Worm (Caenorhabditis elegans) whole organism, L2 larva: ENCODE results near the gene phat-6.

Source experiments
- F13H6.1 ChIP-seq: sonication (generic microtip); optimal IDR thresholded peaks from 2 replicates; lab custom pipeline; 2016; ENCODE audit warnings: missing genetic modification characterization, missing compliant biosample characterization
- R02D3.7 ChIP-seq: fragments of 150-350 bp; optimal IDR thresholded peaks from 2 replicates; lab custom pipeline; 2014; ENCODE audit warnings: missing biosample characterization, missing genetic modification characterization
- Y55F3AM.14 ChIP-seq: fragments of 200-800 bp; sonication (Bioruptor generic); optimal IDR thresholded peaks from 2 replicates; lab custom pipeline; 2018; ENCODE audit warnings: mild to moderate bottlenecking, missing genetic modification characterization, missing compliant biosample characterization
- ZK546.5 ChIP-seq: sonication (generic microtip); optimal IDR thresholded peaks from 2 replicates; lab custom pipeline; 2017; ENCODE audit warnings: missing biosample characterization, missing genetic modification characterization
- alr-1 ChIP-seq: fragments of 150-350 bp; optimal IDR thresholded peaks from 2 replicates; lab custom pipeline; 2014; ENCODE audit warnings: missing biosample characterization, missing genetic modification characterization
- aly-2 ChIP-seq: fragments of 150-350 bp; optimal IDR thresholded peaks from 2 replicates; lab custom pipeline; 2014; ENCODE audit warnings: missing biosample characterization, missing genetic modification characterization
- ama-1 ChIP-seq: fragments of 150-350 bp; optimal IDR thresholded peaks from 2 replicates; lab custom pipeline; 2018; ENCODE audit warnings: inconsistent platforms
- ceh-16 ChIP-seq: fragments of 150-350 bp; optimal IDR thresholded peaks from 2 replicates; lab custom pipeline; 2014; ENCODE audit warnings: missing biosample characterization, missing genetic modification characterization
- crh-2 ChIP-seq: sonication (generic microtip); optimal IDR thresholded peaks from 2 replicates; lab custom pipeline; 2017; ENCODE audit warnings: missing biosample characterization, missing genetic modification characterization
- egl-27 ChIP-seq: sonication (generic microtip); optimal IDR thresholded peaks from 3 replicates; lab custom pipeline; 2017; ENCODE audit warnings: missing biosample characterization, missing genetic modification reagents, missing genetic modification characterization
- elt-1 ChIP-seq: fragments of 150-350 bp; optimal IDR thresholded peaks from 2 replicates; lab custom pipeline; 2014; ENCODE audit warnings: missing biosample characterization, missing genetic modification characterization
- gmeb-1 ChIP-seq: fragments of 150-350 bp; optimal IDR thresholded peaks from 2 replicates; lab custom pipeline; 2014; ENCODE audit warnings: missing biosample characterization, missing genetic modification characterization
- lin-11 ChIP-seq: fragments of 150-350 bp; sonication (generic microtip); optimal IDR thresholded peaks from 2 replicates; lab custom pipeline; 2014; ENCODE audit warnings: missing biosample characterization, missing genetic modification characterization, inconsistent platforms, mixed read lengths
- lin-13 ChIP-seq: fragments of 150-350 bp; optimal IDR thresholded peaks from 2 replicates; lab custom pipeline; 2014; ENCODE audit warnings: missing biosample characterization, missing genetic modification reagents, missing genetic modification characterization
- lin-39 ChIP-seq: fragments of 150-350 bp; optimal IDR thresholded peaks from 2 replicates; lab custom pipeline; 2014; ENCODE audit warnings: missing biosample characterization, missing genetic modification reagents, missing genetic modification characterization
- lsy-2 ChIP-seq, 2 experiments: fragments of 150-350 bp in 1 of 2; sonication (generic microtip) in 1 of 2; optimal IDR thresholded peaks; 2 replicates each; lab custom pipeline; 2014 to 2017; ENCODE audit warnings: missing biosample characterization in 2 of 2, missing genetic modification characterization in 2 of 2
- mab-5 ChIP-seq: fragments of 150-350 bp; optimal IDR thresholded peaks from 2 replicates; lab custom pipeline; 2014; ENCODE audit warnings: missing biosample characterization, missing genetic modification characterization
- mbf-1 ChIP-seq: sonication (generic microtip); optimal IDR thresholded peaks from 2 replicates; lab custom pipeline; 2017; ENCODE audit warnings: missing biosample characterization, missing genetic modification characterization
- nhr-10 ChIP-seq: sonication (generic microtip); optimal IDR thresholded peaks from 2 replicates; lab custom pipeline; 2017; ENCODE audit warnings: missing biosample characterization, missing genetic modification characterization
- nhr-11 ChIP-seq: fragments of 150-350 bp; optimal IDR thresholded peaks from 2 replicates; lab custom pipeline; 2014; ENCODE audit warnings: missing biosample characterization, missing genetic modification characterization
- nhr-12 ChIP-seq: fragments of 150-350 bp; optimal IDR thresholded peaks from 2 replicates; lab custom pipeline; 2014; ENCODE audit warnings: missing biosample characterization, missing genetic modification characterization
- nhr-21 ChIP-seq: fragments of 150-350 bp; optimal IDR thresholded peaks from 2 replicates; lab custom pipeline; 2014; ENCODE audit warnings: missing biosample characterization, missing genetic modification characterization
- nhr-23 ChIP-seq: fragments of 150-350 bp; optimal IDR thresholded peaks from 2 replicates; lab custom pipeline; 2014; ENCODE audit warnings: missing biosample characterization, missing genetic modification reagents, missing genetic modification characterization
- nhr-237 ChIP-seq: fragments of 150-350 bp; optimal IDR thresholded peaks from 2 replicates; lab custom pipeline; 2014; ENCODE audit warnings: missing biosample characterization, missing genetic modification characterization
- nhr-25 ChIP-seq: fragments of 150-350 bp; sonication (generic microtip); optimal IDR thresholded peaks from 3 replicates; lab custom pipeline; 2014; ENCODE audit warnings: missing biosample characterization, missing genetic modification characterization
- nhr-6 ChIP-seq: fragments of 150-350 bp; optimal IDR thresholded peaks from 2 replicates; lab custom pipeline; 2014; ENCODE audit warnings: missing biosample characterization, missing genetic modification characterization
- nhr-77 ChIP-seq: fragments of 150-350 bp; optimal IDR thresholded peaks from 2 replicates; lab custom pipeline; 2014; ENCODE audit warnings: missing biosample characterization, missing genetic modification characterization
- peb-1 ChIP-seq: fragments of 150-350 bp; optimal IDR thresholded peaks from 2 replicates; lab custom pipeline; 2014; ENCODE audit warnings: missing biosample characterization, missing genetic modification characterization
- sem-4 ChIP-seq: fragments of 150-350 bp; optimal IDR thresholded peaks from 2 replicates; lab custom pipeline; 2014; ENCODE audit warnings: missing biosample characterization, missing genetic modification reagents, missing genetic modification characterization
- skn-1 ChIP-seq: sonication (generic microtip); optimal IDR thresholded peaks from 2 replicates; lab custom pipeline; 2017; ENCODE audit warnings: missing biosample characterization, missing genetic modification characterization
- sma-3 ChIP-seq: sonication (generic microtip); optimal IDR thresholded peaks from 2 replicates; lab custom pipeline; 2016; ENCODE audit warnings: missing genetic modification reagents, missing genetic modification characterization, missing compliant biosample characterization
- sma-9 ChIP-seq, 2 experiments: fragments of 150-350 bp in 1 of 2; sonication (generic microtip) in 1 of 2; optimal IDR thresholded peaks; 2 replicates each; lab custom pipeline; 2014 to 2016; ENCODE audit warnings: missing genetic modification characterization in 2 of 2, mild to moderate bottlenecking in 1 of 2, missing biosample characterization in 1 of 2, missing compliant biosample characterization in 1 of 2, missing genetic modification reagents in 1 of 2, moderate library complexity in 1 of 2
- snpc-4 ChIP-seq: fragments of 150-350 bp; optimal IDR thresholded peaks from 2 replicates; lab custom pipeline; 2014; ENCODE audit warnings: missing biosample characterization, missing genetic modification characterization
- unc-39 ChIP-seq: fragments of 150-350 bp; optimal IDR thresholded peaks from 2 replicates; lab custom pipeline; 2014; ENCODE audit warnings: missing biosample characterization, missing genetic modification characterization
- unc-55 ChIP-seq: fragments of 150-350 bp; sonication (generic microtip); optimal IDR thresholded peaks from 3 replicates; lab custom pipeline; 2014; ENCODE audit warnings: missing biosample characterization, missing genetic modification reagents, missing genetic modification characterization
- unc-62 ChIP-seq: fragments of 150-350 bp; optimal IDR thresholded peaks from 2 replicates; lab custom pipeline; 2014; ENCODE audit warnings: missing biosample characterization, missing genetic modification reagents, missing genetic modification characterization
- zag-1 ChIP-seq: fragments of 150-350 bp; optimal IDR thresholded peaks from 2 replicates; lab custom pipeline; 2014; ENCODE audit warnings: missing biosample characterization, missing genetic modification characterization
- ztf-11 ChIP-seq: sonication (generic microtip); optimal IDR thresholded peaks from 2 replicates; lab custom pipeline; 2017; ENCODE audit warnings: missing biosample characterization, missing genetic modification characterization
- ztf-4 ChIP-seq: fragments of 150-350 bp; optimal IDR thresholded peaks from 2 replicates; lab custom pipeline; 2014; ENCODE audit warnings: missing biosample characterization, missing genetic modification characterization

Gene phat-6

DNA sequence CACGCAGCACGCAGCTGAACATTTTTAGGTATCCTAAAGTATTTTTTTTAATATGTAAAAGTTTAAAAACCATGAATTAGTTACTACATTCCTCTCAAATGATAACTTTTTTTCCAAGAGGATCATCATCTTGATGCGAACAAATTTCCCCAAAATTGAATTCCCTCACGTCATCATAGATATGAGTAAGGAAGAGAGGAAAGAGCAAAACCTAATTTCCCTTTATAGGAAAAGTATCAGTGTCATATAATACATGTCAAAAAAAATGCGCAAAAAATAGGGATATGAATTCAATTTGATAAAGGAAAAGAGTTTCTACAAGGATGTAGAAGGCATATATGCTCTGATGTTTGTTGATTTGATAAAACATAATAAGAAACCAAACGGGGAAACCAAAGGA, 6.0 kb upstream of the phat-6 start:
- no peak for TF ChIP-seq sem-4
- no peak for TF ChIP-seq ztf-4
- TF ChIP-seq lin-13 = no peak

ce11 chrX:15199052-15199451, 4.9 kb upstream of the phat-6 start, which contains the start of gene snt-7:
TSS of gene snt-7 (minus strand) at chrX:15199152.
- TF ChIP-seq ztf-4 (no peak), peb-1 (tag; lab: Kevin White, UChicago) (no peak), sem-4 (no peak), ceh-16 (tag; lab: Kevin White, UChicago) (no peak), crh-2 (tag; lab: Kevin White, UChicago) (no peak), Y55F3AM.14 (GFP tag; lab: Kevin White, UChicago) (no peak), nhr-10 (tag; lab: Kevin White, UChicago) (no peak), snpc-4 (tag; lab: Kevin White, UChicago) (no peak), nhr-237 (tag; lab: Kevin White, UChicago) (no peak), skn-1 (tag; lab: Kevin White, UChicago) (no peak), ZK546.5 (no peak), elt-1 (tag; lab: Kevin White, UChicago) (no peak), lin-11 (tag; lab: Kevin White, UChicago) (no peak), lin-39 (tag; lab: Kevin White, UChicago) (no peak), nhr-6 (tag; lab: Kevin White, UChicago) (no peak), unc-39 (no peak), lsy-2 (tag; optimal IDR thresholded peaks at IDR 0.05; lab: Kevin White, UChicago) (no peak), nhr-77 (no peak), nhr-21 (tag; lab: Kevin White, UChicago) (no peak)

DNA sequence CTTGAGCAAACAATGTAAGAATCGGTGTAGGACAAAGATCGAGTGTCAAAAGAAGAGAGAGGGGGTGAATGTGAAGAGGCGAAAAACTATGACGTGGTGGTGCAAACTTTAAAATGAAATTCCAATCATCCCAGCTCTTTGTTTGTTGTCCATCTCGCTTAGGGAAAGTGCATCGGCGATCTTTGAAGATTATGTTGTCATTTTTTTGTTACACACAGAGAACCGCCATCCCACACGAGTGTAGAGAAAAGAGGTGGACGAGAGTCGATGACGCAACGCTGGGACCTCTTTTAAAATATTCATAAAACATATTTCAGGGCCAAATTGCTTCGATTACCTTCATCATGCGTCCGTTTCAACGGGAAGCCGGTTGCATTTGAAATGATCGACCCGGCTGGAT, 2.8 kb downstream of the phat-6 start:
- TF ChIP-seq mbf-1 (no peak), gmeb-1 (tag; lab: Kevin White, UChicago) (no peak), lin-13 (no peak), ceh-16 (tag; lab: Kevin White, UChicago) (no peak), snpc-4 (tag; lab: Kevin White, UChicago) (no peak), elt-1 (tag; lab: Kevin White, UChicago) (no peak), Y55F3AM.14 (GFP tag; lab: Kevin White, UChicago) (no peak), alr-1 (no peak), sma-9 (GFP tag; optimal IDR thresholded peaks at IDR 0.05; lab: Kevin White, UChicago) (peak; percentile 8), sma-9 (tag; optimal IDR thresholded peaks at IDR 0.05; lab: Kevin White, UChicago) (no peak), sma-3 (GFP tag; lab: Kevin White, UChicago) (no peak), F13H6.1 (peak; percentile 11), R02D3.7 (tag; lab: Kevin White, UChicago) (no peak), mab-5 (tag; lab: Kevin White, UChicago) (no peak), ama-1 (lab: Kevin White, UChicago) (no peak), ztf-11 (tag; lab: Kevin White, UChicago) (no peak), unc-62 (no peak), zag-1 (no peak), nhr-11 (tag; lab: Kevin White, UChicago) (no peak), nhr-25 (tag; lab: Kevin White, UChicago) (no peak), nhr-12 (tag; lab: Kevin White, UChicago) (no peak), crh-2 (tag; lab: Kevin White, UChicago) (peak; percentile 14), lsy-2 (tag; optimal IDR thresholded peaks at IDR 0.05; lab: Kevin White, UChicago) (no peak), nhr-6 (tag; lab: Kevin White, UChicago) (no peak), aly-2 (tag; lab: Kevin White, UChicago) (no peak), nhr-10 (tag; lab: Kevin White, UChicago) (no peak), nhr-237 (tag; lab: Kevin White, UChicago) (no peak), unc-55 (peak; percentile 61), lin-39 (tag; lab: Kevin White, UChicago) (no peak), skn-1 (tag; lab: Kevin White, UChicago) (no peak), nhr-21 (tag; lab: Kevin White, UChicago) (no peak), egl-27 (tag; lab: Kevin White, UChicago) (no peak)

DNA sequence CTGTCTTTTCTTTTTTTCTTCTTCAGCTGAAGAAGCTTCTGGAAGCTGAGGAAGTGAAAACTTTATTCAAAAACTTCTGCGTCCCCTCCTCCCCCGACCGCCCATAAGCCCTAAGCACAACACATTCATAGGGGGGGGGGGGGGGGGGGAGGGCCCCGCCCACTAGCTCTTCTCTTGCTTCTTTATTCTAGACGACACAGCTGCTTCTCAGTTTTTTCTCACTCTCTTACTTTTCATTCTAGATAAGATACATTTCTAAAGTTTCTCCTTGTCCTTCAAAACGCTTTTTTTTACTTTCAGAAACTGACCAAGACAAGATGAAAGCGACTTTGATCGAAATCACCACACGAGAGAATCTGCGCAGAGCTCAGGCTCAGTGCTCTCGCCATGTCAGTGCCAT, 4.4 kb downstream of the phat-6 start, which contains the start of gene T10B10.4:
T10B10.4 (plus strand) TSS at position 301 of the 400 bp plus-strand sequence.
- TF ChIP-seq nhr-23 (tag; lab: Kevin White, UChicago) = no peak
- TF ChIP-seq, all 48 proteins: peak for 0
